Worm (Caenorhabditis elegans) whole organism, L2 larva: ENCODE measurements around the gene pap-2.

Experiments used
- C34F6.9 ChIP-seq: fragments of 150-350 bp; optimal IDR thresholded peaks from 2 replicates; lab custom pipeline; 2014; ENCODE audit warnings: missing biosample characterization, missing genetic modification characterization
- F13H6.1 ChIP-seq: sonication (generic microtip); optimal IDR thresholded peaks from 2 replicates; lab custom pipeline; 2016; ENCODE audit warnings: missing genetic modification characterization, missing compliant biosample characterization
- R02D3.7 ChIP-seq: fragments of 150-350 bp; optimal IDR thresholded peaks from 2 replicates; lab custom pipeline; 2014; ENCODE audit warnings: missing biosample characterization, missing genetic modification characterization
- alr-1 ChIP-seq: fragments of 150-350 bp; optimal IDR thresholded peaks from 2 replicates; lab custom pipeline; 2014; ENCODE audit warnings: missing biosample characterization, missing genetic modification characterization
- aly-2 ChIP-seq: fragments of 150-350 bp; optimal IDR thresholded peaks from 2 replicates; lab custom pipeline; 2014; ENCODE audit warnings: missing biosample characterization, missing genetic modification characterization
- blmp-1 ChIP-seq: sonication (generic microtip); optimal IDR thresholded peaks from 2 replicates; lab custom pipeline; 2017; ENCODE audit warnings: missing genetic modification characterization, mild to moderate bottlenecking, missing compliant biosample characterization, antibody characterized with exemption, moderate library complexity; ENCODE audit not compliant: insufficient read depth
- ceh-82 ChIP-seq: fragments of 150-350 bp; optimal IDR thresholded peaks from 2 replicates; lab custom pipeline; 2014; ENCODE audit warnings: missing biosample characterization, missing genetic modification characterization
- crh-2 ChIP-seq: sonication (generic microtip); optimal IDR thresholded peaks from 2 replicates; lab custom pipeline; 2017; ENCODE audit warnings: missing biosample characterization, missing genetic modification characterization
- dmd-4 ChIP-seq: sonication (generic microtip); optimal IDR thresholded peaks from 2 replicates; lab custom pipeline; 2017; ENCODE audit warnings: missing biosample characterization, missing genetic modification characterization
- elt-1 ChIP-seq: fragments of 150-350 bp; optimal IDR thresholded peaks from 2 replicates; lab custom pipeline; 2014; ENCODE audit warnings: missing biosample characterization, missing genetic modification characterization
- elt-3 ChIP-seq: sonication (generic microtip); optimal IDR thresholded peaks from 2 replicates; lab custom pipeline; 2017; ENCODE audit warnings: missing biosample characterization, missing genetic modification characterization
- fos-1 ChIP-seq: fragments of 150-350 bp; optimal IDR thresholded peaks from 2 replicates; lab custom pipeline; 2014; ENCODE audit warnings: missing biosample characterization, missing genetic modification characterization
- gmeb-1 ChIP-seq: fragments of 150-350 bp; optimal IDR thresholded peaks from 2 replicates; lab custom pipeline; 2014; ENCODE audit warnings: missing biosample characterization, missing genetic modification characterization
- lin-13 ChIP-seq: fragments of 150-350 bp; optimal IDR thresholded peaks from 2 replicates; lab custom pipeline; 2014; ENCODE audit warnings: missing biosample characterization, missing genetic modification reagents, missing genetic modification characterization
- lin-39 ChIP-seq: fragments of 150-350 bp; optimal IDR thresholded peaks from 2 replicates; lab custom pipeline; 2014; ENCODE audit warnings: missing biosample characterization, missing genetic modification reagents, missing genetic modification characterization
- lsy-2 ChIP-seq, 2 experiments: fragments of 150-350 bp in 1 of 2; sonication (generic microtip) in 1 of 2; optimal IDR thresholded peaks; 2 replicates each; lab custom pipeline; 2014 to 2017; ENCODE audit warnings: missing biosample characterization in 2 of 2, missing genetic modification characterization in 2 of 2
- mab-5 ChIP-seq: fragments of 150-350 bp; optimal IDR thresholded peaks from 2 replicates; lab custom pipeline; 2014; ENCODE audit warnings: missing biosample characterization, missing genetic modification characterization
- mbf-1 ChIP-seq: sonication (generic microtip); optimal IDR thresholded peaks from 2 replicates; lab custom pipeline; 2017; ENCODE audit warnings: missing biosample characterization, missing genetic modification characterization
- mdl-1 ChIP-seq, 2 experiments: fragments of 150-350 bp in 1 of 2; sonication (generic microtip) in 1 of 2; optimal IDR thresholded peaks; 2 replicates each; lab custom pipeline; 2017; ENCODE audit warnings: missing biosample characterization in 2 of 2, missing genetic modification characterization in 2 of 2
- nhr-12 ChIP-seq: fragments of 150-350 bp; optimal IDR thresholded peaks from 2 replicates; lab custom pipeline; 2014; ENCODE audit warnings: missing biosample characterization, missing genetic modification characterization
- nhr-129 ChIP-seq: fragments of 150-350 bp; optimal IDR thresholded peaks from 2 replicates; lab custom pipeline; 2014; ENCODE audit warnings: missing biosample characterization, missing genetic modification characterization
- nhr-21 ChIP-seq: fragments of 150-350 bp; optimal IDR thresholded peaks from 2 replicates; lab custom pipeline; 2014; ENCODE audit warnings: missing biosample characterization, missing genetic modification characterization
- nhr-237 ChIP-seq: fragments of 150-350 bp; optimal IDR thresholded peaks from 2 replicates; lab custom pipeline; 2014; ENCODE audit warnings: missing biosample characterization, missing genetic modification characterization
- nhr-25 ChIP-seq: fragments of 150-350 bp; sonication (generic microtip); optimal IDR thresholded peaks from 3 replicates; lab custom pipeline; 2014; ENCODE audit warnings: missing biosample characterization, missing genetic modification characterization
- nhr-6 ChIP-seq: fragments of 150-350 bp; optimal IDR thresholded peaks from 2 replicates; lab custom pipeline; 2014; ENCODE audit warnings: missing biosample characterization, missing genetic modification characterization
- peb-1 ChIP-seq: fragments of 150-350 bp; optimal IDR thresholded peaks from 2 replicates; lab custom pipeline; 2014; ENCODE audit warnings: missing biosample characterization, missing genetic modification characterization
- sem-4 ChIP-seq: fragments of 150-350 bp; optimal IDR thresholded peaks from 2 replicates; lab custom pipeline; 2014; ENCODE audit warnings: missing biosample characterization, missing genetic modification reagents, missing genetic modification characterization
- sma-3 ChIP-seq: sonication (generic microtip); optimal IDR thresholded peaks from 2 replicates; lab custom pipeline; 2016; ENCODE audit warnings: missing genetic modification reagents, missing genetic modification characterization, missing compliant biosample characterization
- sma-9 ChIP-seq, 2 experiments: fragments of 150-350 bp in 1 of 2; sonication (generic microtip) in 1 of 2; optimal IDR thresholded peaks; 2 replicates each; lab custom pipeline; 2014 to 2016; ENCODE audit warnings: missing genetic modification characterization in 2 of 2, mild to moderate bottlenecking in 1 of 2, missing biosample characterization in 1 of 2, missing compliant biosample characterization in 1 of 2, missing genetic modification reagents in 1 of 2, moderate library complexity in 1 of 2
- snpc-4 ChIP-seq: fragments of 150-350 bp; optimal IDR thresholded peaks from 2 replicates; lab custom pipeline; 2014; ENCODE audit warnings: missing biosample characterization, missing genetic modification characterization
- unc-55 ChIP-seq: fragments of 150-350 bp; sonication (generic microtip); optimal IDR thresholded peaks from 3 replicates; lab custom pipeline; 2014; ENCODE audit warnings: missing biosample characterization, missing genetic modification reagents, missing genetic modification characterization
- unc-62 ChIP-seq: fragments of 150-350 bp; optimal IDR thresholded peaks from 2 replicates; lab custom pipeline; 2014; ENCODE audit warnings: missing biosample characterization, missing genetic modification reagents, missing genetic modification characterization
- zag-1 ChIP-seq: fragments of 150-350 bp; optimal IDR thresholded peaks from 2 replicates; lab custom pipeline; 2014; ENCODE audit warnings: missing biosample characterization, missing genetic modification characterization
- ztf-1 ChIP-seq: fragments of 200-800 bp; sonication (Bioruptor generic); conservative IDR thresholded peaks from 2 replicates; pipeline ENCODE4 v1.3.6; 2022; ENCODE audit warnings: missing genetic modification characterization, missing compliant biosample characterization
- ztf-11 ChIP-seq: sonication (generic microtip); optimal IDR thresholded peaks from 2 replicates; lab custom pipeline; 2017; ENCODE audit warnings: missing biosample characterization, missing genetic modification characterization
- ztf-4 ChIP-seq: fragments of 150-350 bp; optimal IDR thresholded peaks from 2 replicates; lab custom pipeline; 2014; ENCODE audit warnings: missing biosample characterization, missing genetic modification characterization

Gene pap-2

DNA sequence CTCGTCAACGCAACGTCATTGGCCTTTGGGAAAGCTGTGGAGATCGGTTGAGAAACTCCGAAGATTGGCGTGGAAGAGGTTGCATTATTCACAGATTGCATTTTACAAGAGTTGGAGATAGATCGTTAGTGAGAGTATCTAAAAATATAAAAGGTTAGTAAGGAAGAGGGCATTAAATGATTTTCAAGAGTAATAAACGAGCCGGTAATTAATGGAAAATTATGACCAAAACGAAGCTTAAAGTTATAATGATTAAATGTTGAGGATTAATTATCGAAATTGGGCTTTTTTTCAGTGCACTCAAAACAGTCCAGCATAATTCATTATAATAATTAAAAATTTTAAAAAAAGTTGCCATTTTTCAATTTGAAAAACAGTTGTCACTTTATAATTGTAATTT lies at the start of gene pap-2:
pap-2 (minus strand) TSS at position 101 of the 400 bp plus-strand sequence.
- TF ChIP-seq C34F6.9 (no peak), mbf-1 (no peak), nhr-129 (tag; lab: Kevin White, UChicago) (no peak), ztf-4 (tag; lab: Kevin White, UChicago) (no peak), nhr-25 (tag; lab: Kevin White, UChicago) (no peak), fos-1 (tag; lab: Kevin White, UChicago) (no peak)

ce11 chrII:9658915-9659314 lies 49.7 kb upstream of the pap-2 start, which contains the start of gene ZK1320.2:
TSS of gene ZK1320.2 (minus strand) at chrII:9659002.
- TF ChIP-seq fos-1 (tag; lab: Kevin White, UChicago): peak; percentile 79
- no peak for TF ChIP-seq ztf-11
- peak; percentile 52 for TF ChIP-seq crh-2 (tag; lab: Kevin White, UChicago)
- TF ChIP-seq aly-2 (tag; lab: Kevin White, UChicago): no peak

DNA sequence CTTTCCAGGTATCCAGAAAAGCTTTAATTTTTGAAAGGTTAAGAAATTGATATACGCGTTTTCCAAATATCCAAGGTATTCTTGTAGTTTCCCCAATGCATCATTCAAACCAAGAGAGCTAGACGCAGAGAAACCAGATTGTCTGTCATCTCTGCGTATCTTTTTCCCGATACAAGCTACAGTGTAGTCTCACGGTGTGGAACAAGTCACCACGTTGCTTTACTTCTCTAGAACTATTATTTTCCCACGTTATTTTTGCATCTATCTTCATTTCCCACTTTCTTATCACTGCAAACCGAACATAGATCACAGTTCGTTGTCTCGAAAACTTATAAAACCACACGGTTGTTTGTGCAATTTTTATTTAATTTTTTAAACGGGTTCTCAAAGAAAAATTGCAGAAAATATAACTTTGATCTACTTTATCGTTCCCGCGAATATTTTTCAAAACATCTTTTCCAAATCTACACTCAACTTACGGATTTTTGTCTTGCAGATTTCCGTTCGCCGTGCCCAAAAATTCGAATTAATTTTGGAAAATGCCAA lies 47.1 kb upstream of the pap-2 start, which contains the start of gene gstk-1:
gstk-1 (plus strand) TSS at position 496 of the 546 bp plus-strand sequence.
- TF ChIP-seq peb-1: no peak
- TF ChIP-seq nhr-237: no peak
- TF ChIP-seq lin-39: no peak
- TF ChIP-seq lsy-2 (tag; optimal IDR thresholded peaks at IDR 0.05; lab: Kevin White, UChicago): peak in 1 of 2 experiments; percentile 35
- no peak for TF ChIP-seq ceh-82 (tag; lab: Kevin White, UChicago)
- TF ChIP-seq C34F6.9: no peak
- TF ChIP-seq elt-3 (tag; lab: Kevin White, UChicago): no peak
- peak; percentile 54 for TF ChIP-seq sma-3 (GFP tag; lab: Kevin White, UChicago)
- no peak for TF ChIP-seq unc-55 (GFP tag; lab: Kevin White, UChicago)
- peak; percentile 89 for TF ChIP-seq sma-9 (GFP tag; optimal IDR thresholded peaks at IDR 0.05; lab: Kevin White, UChicago)
- TF ChIP-seq sma-9 (tag; optimal IDR thresholded peaks at IDR 0.05; lab: Kevin White, UChicago): no peak
- TF ChIP-seq lin-13: peak; percentile 82
- no peak for TF ChIP-seq dmd-4
- TF ChIP-seq nhr-129 (tag; lab: Kevin White, UChicago): no peak
- TF ChIP-seq mab-5: no peak
- no peak for TF ChIP-seq nhr-6 (tag; lab: Kevin White, UChicago)
- TF ChIP-seq blmp-1 (tag; lab: Kevin White, UChicago): peak; percentile 25
- TF ChIP-seq ztf-11: no peak
- peak; percentile 11 for TF ChIP-seq F13H6.1 (tag; lab: Kevin White, UChicago)
- peak; percentile 59 for TF ChIP-seq nhr-21 (tag; lab: Kevin White, UChicago)
- TF ChIP-seq fos-1 (tag; lab: Kevin White, UChicago): peak; percentile 44
- no peak for TF ChIP-seq gmeb-1
- peak; percentile 81 for TF ChIP-seq crh-2 (tag; lab: Kevin White, UChicago)
- peak in 1 of 2 experiments; percentile 42 for TF ChIP-seq mdl-1 (tag; optimal IDR thresholded peaks at IDR 0.05; lab: Kevin White, UChicago)
- no peak for TF ChIP-seq zag-1 (tag; lab: Kevin White, UChicago)
- TF ChIP-seq, all 48 proteins: peak for 10

DNA sequence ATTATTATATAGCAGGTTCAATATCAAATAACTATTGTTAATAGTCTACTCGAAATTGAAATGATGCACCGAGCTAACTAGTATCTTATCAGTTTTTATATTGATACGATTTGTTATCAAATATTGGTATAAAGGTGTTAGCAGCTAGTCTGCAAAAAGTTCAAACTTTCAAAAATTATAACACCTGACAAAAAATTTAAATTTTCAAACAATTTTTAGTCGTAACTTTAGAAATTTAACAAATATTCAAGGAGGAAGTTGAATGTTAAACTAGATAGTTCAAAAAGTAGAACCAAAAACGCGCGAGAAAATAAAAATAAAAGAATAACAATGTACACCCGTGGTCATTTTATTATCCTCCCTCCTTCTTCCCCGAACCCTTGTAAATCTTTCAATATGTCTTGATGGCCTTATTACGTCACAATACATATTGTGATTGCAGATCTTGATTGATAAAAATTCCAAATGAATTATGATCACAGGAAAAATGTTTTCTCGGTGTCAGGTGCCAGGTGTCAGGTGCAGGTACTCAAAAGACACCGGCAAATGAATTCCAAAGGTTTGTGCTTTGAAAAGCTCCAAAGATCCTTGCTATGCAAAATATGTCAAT lies 46.4 kb upstream of the pap-2 start, which contains the start of gene ZK1307.1:
ZK1307.1 (minus strand) TSS at position 51 of the 610 bp plus-strand sequence.
- TF ChIP-seq nhr-129 (tag; lab: Kevin White, UChicago) (peak; percentile 18), snpc-4 (tag; lab: Kevin White, UChicago) (no peak), sma-9 (GFP tag; optimal IDR thresholded peaks at IDR 0.05; lab: Kevin White, UChicago) (peak; percentile 17), sma-9 (tag; optimal IDR thresholded peaks at IDR 0.05; lab: Kevin White, UChicago) (no peak)

DNA sequence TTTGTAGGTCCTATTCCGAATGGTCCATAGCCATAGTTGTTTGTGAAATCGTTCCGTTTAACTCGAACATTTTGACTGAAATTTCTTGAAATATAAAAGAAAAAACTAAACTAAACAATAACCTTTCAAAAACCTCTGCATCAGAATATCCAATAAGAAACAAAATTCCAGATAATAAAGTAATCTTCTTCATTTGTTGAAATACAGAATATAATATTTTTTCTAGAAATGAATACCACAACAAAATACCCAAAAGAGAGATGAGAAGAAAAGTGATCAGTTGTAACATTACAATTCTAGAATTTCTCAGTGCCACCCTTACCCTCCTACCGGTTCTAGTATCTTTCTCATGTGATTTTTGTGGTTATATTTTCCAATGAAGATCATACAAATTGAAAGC lies 44.5 kb upstream of the pap-2 start, which contains the start of gene ZK1307.2:
ZK1307.2 (minus strand) TSS at position 274 of the 400 bp plus-strand sequence.
- TF ChIP-seq mbf-1 (no peak), nhr-25 (tag; lab: Kevin White, UChicago) (peak; percentile 32)

ce11 chrII:9652919-9653318 lies 43.7 kb upstream of the pap-2 start, which contains the start of gene ZK1307.3:
TSS of gene ZK1307.3 (minus strand) at chrII:9653019.
- no peak for TF ChIP-seq mab-5
- TF ChIP-seq unc-62 (GFP tag; lab: Kevin White, UChicago): no peak
- no peak for TF ChIP-seq nhr-12 (tag; lab: Kevin White, UChicago)
- no peak for TF ChIP-seq F13H6.1 (tag; lab: Kevin White, UChicago)
- TF ChIP-seq peb-1: no peak
- no peak for TF ChIP-seq ztf-1 (GFP tag; lab: Robert Waterston, UW)
- TF ChIP-seq alr-1 (tag; lab: Kevin White, UChicago): no peak
- no peak for TF ChIP-seq elt-1 (tag; lab: Kevin White, UChicago)
- no peak for TF ChIP-seq ceh-82 (tag; lab: Kevin White, UChicago)
- TF ChIP-seq ztf-4 (tag; lab: Kevin White, UChicago): no peak
- no peak for TF ChIP-seq crh-2 (tag; lab: Kevin White, UChicago)
- no peak for TF ChIP-seq nhr-237
- TF ChIP-seq C34F6.9: no peak
- no peak for TF ChIP-seq sma-3 (GFP tag; lab: Kevin White, UChicago)
- no peak for TF ChIP-seq snpc-4 (tag; lab: Kevin White, UChicago)
- no peak for TF ChIP-seq lsy-2 (tag; optimal IDR thresholded peaks at IDR 0.05; lab: Kevin White, UChicago)
- no peak for TF ChIP-seq R02D3.7 (tag; lab: Kevin White, UChicago)
- no peak for TF ChIP-seq sem-4 (tag; lab: Kevin White, UChicago)
- TF ChIP-seq, all 48 proteins: peak for 0
